Fruit fly (Drosophila melanogaster): ENCODE measurements around the gene CG14662.

The CG14662 gene

DNA sequence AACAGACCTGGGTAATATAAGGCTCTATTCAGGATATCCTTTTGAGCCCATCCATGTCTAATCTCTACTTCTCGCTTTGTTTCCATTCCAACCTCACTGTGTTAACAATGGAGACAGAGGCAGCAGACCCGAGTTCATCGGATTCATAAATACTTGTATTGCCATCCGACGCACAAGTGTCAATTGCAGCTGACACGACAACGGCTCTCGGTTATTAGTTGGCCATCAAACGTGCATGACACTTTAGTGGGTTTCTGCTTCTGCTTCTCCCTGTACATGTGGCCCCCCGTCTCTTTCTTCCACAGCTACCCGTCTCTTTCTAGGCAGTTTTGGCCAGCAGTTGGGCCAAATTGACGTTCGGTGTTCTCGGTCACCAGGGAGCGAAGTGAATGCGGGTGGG lies 10.6 kb upstream of the CG14662 start (continued):
- TF ChIP-seq sob (GFP tag; IDR thresholded peaks at IDR 0.05) (no peak), CG42726 (GFP tag; IDR thresholded peaks at IDR 0.05; ENCODE audit: partially characterized antibody) (0 out of 2 replicates have a peak, but pooled peaks have one; percentile 16), CG13123 (GFP tag; optimal IDR thresholded peaks at IDR 0.05) (no peak), Abd-B (GFP tag; optimal IDR thresholded peaks at IDR 0.05) (no peak), twi (tag; optimal IDR thresholded peaks at IDR 0.05) (peak; percentile 51), CG12942 (GFP tag; optimal IDR thresholded peaks at IDR 0.05) (no peak), Kr (GFP tag; optimal IDR thresholded peaks at IDR 0.05) (peak; percentile 80), knrl (GFP tag; IDR thresholded peaks at IDR 0.05; ENCODE audit: partially characterized antibody) (no peak), gcm (GFP tag; optimal IDR thresholded peaks at IDR 0.05) (peak; percentile 2), Hr78 (GFP tag; optimal IDR thresholded peaks at IDR 0.05) (peak in 1 of 2 experiments; percentile 34), salm (tag; optimal IDR thresholded peaks at IDR 0.05) (no peak), CG17612 (GFP tag; IDR thresholded peaks at IDR 0.05) (no peak), CG5180 (GFP tag; optimal IDR thresholded peaks at IDR 0.05) (peak; percentile 72), chm (GFP tag; IDR thresholded peaks at IDR 0.05) (peak; percentile 52)

DNA sequence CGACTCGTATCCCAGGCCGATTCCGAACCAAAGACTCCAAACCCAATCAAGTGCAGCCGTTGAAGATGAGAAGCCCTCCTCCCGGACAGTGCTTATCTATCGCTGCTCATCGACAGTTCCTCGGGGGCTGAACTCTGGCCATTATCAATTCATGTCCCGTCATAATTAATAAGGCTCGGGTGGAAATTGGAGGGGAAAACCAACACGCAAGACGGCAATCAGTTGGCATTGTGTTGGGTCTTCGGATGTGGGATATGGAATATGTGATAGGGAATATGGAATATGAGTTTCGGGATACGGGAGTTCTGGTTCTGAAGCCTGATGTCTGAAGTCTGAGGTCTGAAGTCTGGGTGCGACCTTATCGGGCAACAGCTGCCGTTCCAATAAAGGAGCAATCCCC lies 9.4 kb upstream of the CG14662 start:
- TF ChIP-seq Awh (GFP tag; IDR thresholded peaks at IDR 0.05) = peak; percentile 35; the same call in 1 of the 2 replicates
- peak; percentile 20 for TF ChIP-seq nom (GFP tag; optimal IDR thresholded peaks at IDR 0.05)
- TF ChIP-seq gcm (GFP tag; optimal IDR thresholded peaks at IDR 0.05) = peak; percentile 28
- TF ChIP-seq usp (GFP tag; optimal IDR thresholded peaks at IDR 0.05) = no peak
- TF ChIP-seq Neu2 (GFP tag; optimal IDR thresholded peaks at IDR 0.05; ENCODE audit: borderline replicate concordance) = no peak
- peak; percentile 86 for TF ChIP-seq CG13894 (tag; optimal IDR thresholded peaks at IDR 0.05)
- TF ChIP-seq crc (GFP tag; optimal IDR thresholded peaks at IDR 0.05) = no peak
- peak; percentile 22 for TF ChIP-seq HLHmδ (GFP tag; optimal IDR thresholded peaks at IDR 0.05)
- TF ChIP-seq grn (GFP tag; optimal IDR thresholded peaks at IDR 0.05) = peak; percentile 58
- no peak for TF ChIP-seq Six4 (GFP tag; optimal IDR thresholded peaks at IDR 0.05)
- TF ChIP-seq CG1529 (GFP tag; optimal IDR thresholded peaks at IDR 0.05) = no peak
- no peak for TF ChIP-seq CG14710 (tag; optimal IDR thresholded peaks at IDR 0.05)
- peak; percentile 29 for TF ChIP-seq pros (GFP tag; optimal IDR thresholded peaks at IDR 0.05)

DNA sequence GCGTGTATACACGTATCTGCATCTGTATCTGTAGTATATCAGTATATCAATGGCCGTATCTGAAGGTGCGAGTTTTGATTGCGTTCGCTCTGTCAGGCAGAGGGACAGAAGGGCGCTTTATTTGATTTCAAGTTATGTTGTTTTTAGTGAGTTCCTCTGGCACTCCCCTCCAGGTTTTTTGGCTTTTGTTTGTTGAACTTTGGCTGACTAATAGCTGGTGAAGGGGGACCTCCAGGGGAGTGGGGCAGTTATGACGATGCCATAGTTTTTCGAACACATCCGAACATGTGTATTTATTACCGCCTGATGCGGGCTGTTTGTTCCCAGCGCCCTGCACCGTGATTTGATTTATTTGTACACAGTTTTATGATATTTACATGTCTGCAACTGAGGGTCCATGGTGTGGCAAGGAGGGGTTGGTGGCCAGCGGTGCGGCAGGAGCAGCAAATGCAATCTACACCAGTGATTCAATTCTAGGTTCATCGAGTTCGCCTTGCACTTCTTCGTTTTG lies 8.2 kb upstream of the CG14662 start:
- peak; percentile 50 for TF ChIP-seq CG12071 (GFP tag; optimal IDR thresholded peaks at IDR 0.05)
- TF ChIP-seq croc (GFP tag; conservative IDR thresholded peaks at IDR 0.05) = no peak; the same call in 2 of the 3 replicates
- TF ChIP-seq Lpt (GFP tag; optimal IDR thresholded peaks at IDR 0.05) = no peak
- TF ChIP-seq Myb (GFP tag; optimal IDR thresholded peaks at IDR 0.05) = peak; percentile 1
- peak; percentile 12 for TF ChIP-seq Meics (GFP tag; optimal IDR thresholded peaks at IDR 0.05)
- TF ChIP-seq Ssrp (tag; optimal IDR thresholded peaks at IDR 0.05) = no peak
- no peak for TF ChIP-seq CG9609 (GFP tag; optimal IDR thresholded peaks at IDR 0.05)
- no peak for TF ChIP-seq ken (GFP tag; IDR thresholded peaks at IDR 0.05)
- TF ChIP-seq CG17568 (GFP tag; optimal IDR thresholded peaks at IDR 0.05) = peak; percentile 33
- peak; percentile 72 for TF ChIP-seq org-1 (GFP tag; optimal IDR thresholded peaks at IDR 0.05)
- TF ChIP-seq Hr78 (GFP tag; optimal IDR thresholded peaks at IDR 0.05) = peak in 1 of 2 experiments; percentile 95
- TF ChIP-seq kay (GFP tag; optimal IDR thresholded peaks at IDR 0.05) = peak; percentile 89
- TF ChIP-seq CG2199 (GFP tag; IDR thresholded peaks at IDR 0.05) = peak; percentile 95; the same call in 2 of the 3 replicates
- TF ChIP-seq CG12299 (tag; optimal IDR thresholded peaks at IDR 0.05) = peak; percentile 25
- TF ChIP-seq gce (GFP tag; IDR thresholded peaks at IDR 0.05) = peak; percentile 58; the same call in 1 of the 3 replicates
- no peak for TF ChIP-seq hbn (GFP tag; IDR thresholded peaks at IDR 0.05; ENCODE audit: partially characterized antibody)
- TF ChIP-seq CG16779 (GFP tag; IDR thresholded peaks at IDR 0.05) = no peak
- TF ChIP-seq pho (GFP tag; optimal IDR thresholded peaks at IDR 0.05) = no peak
- no peak for TF ChIP-seq ab (GFP tag; optimal IDR thresholded peaks at IDR 0.05)
- no peak for TF ChIP-seq esg (GFP tag; conservative IDR thresholded peaks at IDR 0.05)
- TF ChIP-seq CG34376 (GFP tag; optimal IDR thresholded peaks at IDR 0.05) = no peak
- TF ChIP-seq Blimp-1 (GFP tag; optimal IDR thresholded peaks at IDR 0.05) = peak; percentile 8
- peak; percentile 24 for TF ChIP-seq CG8089 (GFP tag; optimal IDR thresholded peaks at IDR 0.05)
- no peak for TF ChIP-seq Adf1 (GFP tag; IDR thresholded peaks at IDR 0.05)
